Fruit fly (Drosophila melanogaster): ENCODE data around the gene sordd1.

Gene sordd1

DNA sequence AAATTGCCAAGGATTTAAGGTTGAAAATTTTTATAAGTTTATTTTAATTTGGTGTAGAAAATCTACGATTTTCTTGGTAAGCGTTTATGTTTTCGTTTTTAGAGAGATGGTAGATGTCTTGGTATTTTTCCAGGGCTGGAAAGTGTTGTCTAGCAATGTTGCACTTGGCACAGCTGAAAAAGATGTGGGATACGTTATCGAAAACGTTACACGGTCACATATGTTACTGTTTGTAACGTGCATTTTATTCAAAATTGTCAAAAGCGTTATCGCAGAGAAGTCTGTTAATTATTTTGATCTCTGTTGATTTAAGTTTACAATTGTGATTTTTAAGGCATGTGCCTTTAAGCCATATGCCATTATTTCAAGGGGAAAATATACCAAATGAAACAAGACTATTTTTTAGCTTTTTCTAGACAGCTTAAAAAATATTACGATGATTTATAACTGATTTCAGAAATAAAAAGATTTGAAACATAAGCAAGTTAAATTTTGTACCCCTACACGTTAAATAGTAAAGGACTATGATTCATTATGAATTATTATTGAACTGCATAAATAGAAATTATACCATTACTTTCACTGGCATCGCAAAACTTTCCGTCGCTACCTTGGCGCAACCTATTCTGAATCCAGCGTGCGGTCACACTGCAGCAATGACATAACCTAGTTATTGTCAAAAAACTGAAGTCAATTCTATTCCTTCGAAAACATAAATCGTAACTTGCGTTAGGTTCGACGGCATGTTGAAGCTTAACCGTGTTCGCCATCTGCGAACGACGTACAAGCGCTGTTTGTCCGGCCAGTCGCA is 10.2 kb downstream of the sordd1 start, which contains the start of the genes Paf-AHalpha and mRpS30 (continued):
- TF ChIP-seq Kr (GFP tag; optimal IDR thresholded peaks at IDR 0.05) (no peak), Usf (GFP tag; optimal IDR thresholded peaks at IDR 0.05) (no peak), schlank (tag; optimal IDR thresholded peaks at IDR 0.05) (no peak), CG4820 (GFP tag; optimal IDR thresholded peaks at IDR 0.05) (no peak), h (optimal IDR thresholded peaks at IDR 0.05) (no peak), CG6683 (GFP tag; optimal IDR thresholded peaks at IDR 0.05) (no peak), CG1792 (GFP tag; optimal IDR thresholded peaks at IDR 0.05) (no peak), Dp (GFP tag; optimal IDR thresholded peaks at IDR 0.05) (peak; percentile 32), CG7745 (tag; optimal IDR thresholded peaks at IDR 0.05) (no peak), CG33557 (GFP tag; optimal IDR thresholded peaks at IDR 0.05) (no peak), kah (GFP tag; optimal IDR thresholded peaks at IDR 0.05) (no peak), tup (GFP tag; optimal IDR thresholded peaks at IDR 0.05) (no peak), CG7556 (GFP tag; optimal IDR thresholded peaks at IDR 0.05) (no peak), CG6813 (GFP tag; optimal IDR thresholded peaks at IDR 0.05) (no peak), z (GFP tag; IDR thresholded peaks at IDR 0.05) (no peak), lov (optimal IDR thresholded peaks at IDR 0.05) (no peak), lov (GFP tag; IDR thresholded peaks at IDR 0.05) (no peak), CG16813 (GFP tag; IDR thresholded peaks at IDR 0.05; ENCODE audit: partially characterized antibody) (no peak), bbx (GFP tag; IDR thresholded peaks at IDR 0.05; ENCODE audit: partially characterized antibody) (0 out of 2 replicates have a peak, but pooled peaks have one; percentile 35), abd-A (tag; optimal IDR thresholded peaks at IDR 0.05) (no peak), crp (GFP tag; optimal IDR thresholded peaks at IDR 0.05) (peak in 1 of 2 experiments; percentile 78), salm (tag; optimal IDR thresholded peaks at IDR 0.05) (no peak), CG1529 (GFP tag; optimal IDR thresholded peaks at IDR 0.05) (no peak), ems (GFP tag; optimal IDR thresholded peaks at IDR 0.05) (no peak), CG9609 (GFP tag; optimal IDR thresholded peaks at IDR 0.05) (no peak), CG30403 (GFP tag; optimal IDR thresholded peaks at IDR 0.05) (peak; percentile 6), zfh2 (GFP tag; optimal IDR thresholded peaks at IDR 0.05) (peak; percentile 1), CG13775 (GFP tag; optimal IDR thresholded peaks at IDR 0.05) (no peak), onecut (GFP tag; IDR thresholded peaks at IDR 0.05) (no peak), Hmr (GFP tag; optimal IDR thresholded peaks at IDR 0.05) (no peak), CG3995 (GFP tag; optimal IDR thresholded peaks at IDR 0.05) (peak; percentile 94), exex (tag; optimal IDR thresholded peaks at IDR 0.05) (no peak), CG12104 (GFP tag; optimal IDR thresholded peaks at IDR 0.05) (no peak), Mes4 (GFP tag; optimal IDR thresholded peaks at IDR 0.05) (no peak), Nf-YB (GFP tag; optimal IDR thresholded peaks at IDR 0.05) (no peak), Dll (GFP tag; IDR thresholded peaks at IDR 0.05; ENCODE audit: partially characterized antibody) (no peak), row (GFP tag; IDR thresholded peaks at IDR 0.05) (peak; percentile 31; the same call in 2 of the 3 replicates), CG6791 (GFP tag; IDR thresholded peaks at IDR 0.05; ENCODE audit: partially characterized antibody) (no peak), sqz (GFP tag; optimal IDR thresholded peaks at IDR 0.05) (no peak), CG15514 (GFP tag; optimal IDR thresholded peaks at IDR 0.05) (peak; percentile 44), ttk (GFP tag; IDR thresholded peaks at IDR 0.05) (no peak), HmgD (GFP tag; optimal IDR thresholded peaks at IDR 0.05) (no peak), CG2712 (tag; optimal IDR thresholded peaks at IDR 0.05) (no peak), Elba2 (GFP tag; optimal IDR thresholded peaks at IDR 0.05) (no peak), slbo (GFP tag; IDR thresholded peaks at IDR 0.05) (peak; percentile 34; the same call in 1 of the 2 replicates), PHDP (tag; optimal IDR thresholded peaks at IDR 0.05) (no peak), Ptx1 (GFP tag; IDR thresholded peaks at IDR 0.05) (no peak), hth (optimal IDR thresholded peaks at IDR 0.05) (no peak), CG1602 (GFP tag; optimal IDR thresholded peaks at IDR 0.05) (no peak), NfI (GFP tag; optimal IDR thresholded peaks at IDR 0.05) (no peak)
